Fruit fly (Drosophila melanogaster): ENCODE results near the gene Socs16D.

Socs16D gene

dm6 chrX:17826807-17827703 lies at the start of gene Socs16D (continued):
- TF ChIP-seq CG33557 (GFP tag; optimal IDR thresholded peaks at IDR 0.05), result no peak
- TF ChIP-seq BEAF-32 (GFP tag; optimal IDR thresholded peaks at IDR 0.05), result peak; percentile 98
- TF ChIP-seq CG9609 (GFP tag; optimal IDR thresholded peaks at IDR 0.05), result peak; percentile 19
- no peak for TF ChIP-seq CG14965 (GFP tag; optimal IDR thresholded peaks at IDR 0.05; ENCODE audit: borderline replicate concordance)
- TF ChIP-seq Max (GFP tag; optimal IDR thresholded peaks at IDR 0.05), result peak; percentile 34
- peak; percentile 23 to 42 for TF ChIP-seq chif (GFP tag; optimal IDR thresholded peaks at IDR 0.05)
- TF ChIP-seq gt (GFP tag; IDR thresholded peaks at IDR 0.05), result no peak
- TF ChIP-seq Abd-B (GFP tag; optimal IDR thresholded peaks at IDR 0.05), result peak; percentile 70
- no peak for TF ChIP-seq CG12299 (tag; optimal IDR thresholded peaks at IDR 0.05)
- TF ChIP-seq Dek (tag; optimal IDR thresholded peaks at IDR 0.05), result peak; percentile 52
- TF ChIP-seq pita (GFP tag; optimal IDR thresholded peaks at IDR 0.05), result peak; percentile 13
- TF ChIP-seq lilli (GFP tag; optimal IDR thresholded peaks at IDR 0.05), result peak; percentile 68
- peak; percentile 9 for TF ChIP-seq ind (GFP tag; optimal IDR thresholded peaks at IDR 0.05)
- no peak for TF ChIP-seq Xrp1 (GFP tag; IDR thresholded peaks at IDR 0.05)
- TF ChIP-seq mld (GFP tag; IDR thresholded peaks at IDR 0.05; ENCODE audit: partially characterized antibody), result peak; percentile 95
- no peak for TF ChIP-seq al (GFP tag; IDR thresholded peaks at IDR 0.05)
- peak; percentile 25 for TF ChIP-seq scrt (GFP tag; optimal IDR thresholded peaks at IDR 0.05)
- TF ChIP-seq odd (GFP tag; optimal IDR thresholded peaks at IDR 0.05), result peak; percentile 20
- TF ChIP-seq jumu (GFP tag; optimal IDR thresholded peaks at IDR 0.05), result peak; percentile 45
- peak; percentile 70 for TF ChIP-seq sens (GFP tag)
- TF ChIP-seq CG14667 (GFP tag; IDR thresholded peaks at IDR 0.05), result no peak
- TF ChIP-seq Hmx (GFP tag; optimal IDR thresholded peaks at IDR 0.05), result no peak
- peak; percentile 98 for TF ChIP-seq CG16813 (GFP tag; IDR thresholded peaks at IDR 0.05; ENCODE audit: partially characterized antibody)
- peak; percentile 51 for TF ChIP-seq MBD-R2 (GFP tag; IDR thresholded peaks at IDR 0.05)
- peak; percentile 97 for TF ChIP-seq CG8478 (optimal IDR thresholded peaks at IDR 0.05)
- TF ChIP-seq br (optimal IDR thresholded peaks at IDR 0.05), result no peak
- no peak for TF ChIP-seq CG11085 (GFP tag; IDR thresholded peaks at IDR 0.05)
- TF ChIP-seq CG7839 (tag; optimal IDR thresholded peaks at IDR 0.05), result peak; percentile 6
- TF ChIP-seq toy (GFP tag; IDR thresholded peaks at IDR 0.05), result no peak
- TF ChIP-seq CG1603 (tag; optimal IDR thresholded peaks at IDR 0.05), result peak; percentile 85
- peak; percentile 48 for TF ChIP-seq sug (tag; optimal IDR thresholded peaks at IDR 0.05)
- TF ChIP-seq CG12942 (GFP tag; optimal IDR thresholded peaks at IDR 0.05), result peak; percentile 8
- TF ChIP-seq chn (GFP tag; optimal IDR thresholded peaks at IDR 0.05), result peak; percentile 2
- TF ChIP-seq CG10979 (tag; optimal IDR thresholded peaks at IDR 0.05), result no peak
- peak; percentile 20 for TF ChIP-seq lbe (GFP tag; optimal IDR thresholded peaks at IDR 0.05)
- TF ChIP-seq ems (GFP tag; optimal IDR thresholded peaks at IDR 0.05), result peak; percentile 17
- no peak for TF ChIP-seq CG13775 (GFP tag; optimal IDR thresholded peaks at IDR 0.05)
- no peak for TF ChIP-seq Mrtf (GFP tag; IDR thresholded peaks at IDR 0.05)
- TF ChIP-seq CG7745 (tag; optimal IDR thresholded peaks at IDR 0.05), result peak; percentile 100
- no peak for TF ChIP-seq CG18619 (GFP tag; optimal IDR thresholded peaks at IDR 0.05)
- TF ChIP-seq so (GFP tag; IDR thresholded peaks at IDR 0.05), result peak; percentile 23; the same call in 1 of the 3 replicates
- peak; percentile 15; the same call in 1 of the 3 replicates for TF ChIP-seq zfh1 (GFP tag; IDR thresholded peaks at IDR 0.05)
- TF ChIP-seq Pdp1 (GFP tag; optimal IDR thresholded peaks at IDR 0.05), result peak; percentile 17 to 61
- no peak for TF ChIP-seq Ssrp (tag; optimal IDR thresholded peaks at IDR 0.05)
- peak; percentile 16 for TF ChIP-seq crc (GFP tag; optimal IDR thresholded peaks at IDR 0.05)
- peak; percentile 97 for TF ChIP-seq CG13287 (GFP tag; IDR thresholded peaks at IDR 0.05; ENCODE audit: partially characterized antibody)
- peak; percentile 99 for TF ChIP-seq amos (GFP tag; IDR thresholded peaks at IDR 0.05; ENCODE audit: partially characterized antibody)
- 0 out of 3 replicates have a peak, but pooled peaks have one; percentile 34 for TF ChIP-seq ken (GFP tag; IDR thresholded peaks at IDR 0.05)
- TF ChIP-seq Antp (GFP tag; optimal IDR thresholded peaks at IDR 0.05), result peak; percentile 55
